Worm (Caenorhabditis elegans): Measurements from ENCODE around the gene srd-32.

- TF ChIP-seq him-1 (tag; optimal IDR thresholded peaks at IDR 0.05): no peak
- no peak for TF ChIP-seq dao-5 (tag; optimal IDR thresholded peaks at IDR 0.05)
- TF ChIP-seq W03F9.2 (tag; optimal IDR thresholded peaks at IDR 0.05): no peak
These were observed 15.9 kb downstream of the srd-32 start, which contains the start of gene str-32 for ce11 chrV:4881377-4881776.

All from whole organism, L4/young adult.